Worm (Caenorhabditis elegans) whole organism, L1 larva: ENCODE results near the gene lin-39.

Experiments
- C16A3.4 ChIP-seq: fragments of 150-350 bp; optimal IDR thresholded peaks from 2 replicates; lab custom pipeline; 2014; ENCODE audit warnings: missing biosample characterization, missing genetic modification characterization
- C34B4.2 ChIP-seq: sonication (generic microtip); optimal IDR thresholded peaks from 2 replicates; lab custom pipeline; 2017; ENCODE audit warnings: mild to moderate bottlenecking, missing genetic modification characterization, missing compliant biosample characterization
- F16B12.6 ChIP-seq: fragments of 150-350 bp; optimal IDR thresholded peaks from 2 replicates; lab custom pipeline; 2014; ENCODE audit warnings: missing biosample characterization, missing genetic modification characterization
- ama-1 ChIP-seq: fragments of 150-350 bp; optimal IDR thresholded peaks from 2 replicates; lab custom pipeline; 2014
- ceh-8 ChIP-seq: fragments of 200-800 bp; sonication (Bioruptor generic); optimal IDR thresholded peaks from 2 replicates; lab custom pipeline; 2018; ENCODE audit warnings: mild to moderate bottlenecking, missing genetic modification characterization, moderate library complexity, missing compliant biosample characterization
- ceh-82 ChIP-seq, 3 experiments: fragments of 150-350 bp in 1 of 3; sonication (generic microtip) in 2 of 3; optimal IDR thresholded peaks; 2 replicates each; lab custom pipeline; 2014 to 2017; ENCODE audit warnings: missing biosample characterization in 3 of 3, missing genetic modification characterization in 3 of 3
- ceh-88 ChIP-seq: fragments of 200-800 bp; sonication (Bioruptor generic); IDR thresholded peaks from 2 replicates; pipeline ENCODE4 v1.3.6; 2022; ENCODE audit warnings: missing genetic modification characterization, missing compliant biosample characterization
- dpl-1 ChIP-seq, 3 experiments: fragments of 150-350 bp in 2 of 3; sonication (generic microtip) in 1 of 3; optimal IDR thresholded peaks; 2 replicates each; lab custom pipeline; 2014 to 2017; ENCODE audit warnings: missing biosample characterization in 3 of 3, missing genetic modification characterization in 3 of 3, missing genetic modification reagents in 3 of 3
- efl-3 ChIP-seq: fragments of 200-800 bp; sonication (Bioruptor generic); optimal IDR thresholded peaks from 2 replicates; lab custom pipeline; 2018; ENCODE audit warnings: mild to moderate bottlenecking, missing genetic modification characterization, missing compliant biosample characterization
- elt-2 ChIP-seq: sonication (generic microtip); optimal IDR thresholded peaks from 2 replicates; lab custom pipeline; 2016; ENCODE audit warnings: missing genetic modification characterization, mild to moderate bottlenecking, inconsistent platforms, missing compliant biosample characterization, missing genetic modification reagents
- elt-3 ChIP-seq, 6 experiments: fragments of 150-350 bp in 1 of 6; sonication (generic microtip); optimal IDR thresholded peaks; 2 replicates each; lab custom pipeline; 2017 to 2018; ENCODE audit warnings: missing biosample characterization in 6 of 6, missing genetic modification characterization in 6 of 6, inconsistent platforms in 1 of 6
- ets-5 ChIP-seq: fragments of 200-800 bp; sonication (Bioruptor generic); IDR thresholded peaks from 2 replicates; pipeline ENCODE4 v1.3.6; 2022; ENCODE audit warnings: missing genetic modification characterization, missing compliant biosample characterization
- grh-1 ChIP-seq: fragments of 200-800 bp; sonication (Bioruptor generic); IDR thresholded peaks from 2 replicates; pipeline ENCODE4 v1.3.6; 2022; ENCODE audit warnings: missing genetic modification reagents, missing genetic modification characterization, missing compliant biosample characterization
- hlh-17 ChIP-seq: fragments of 200-800 bp; sonication (Bioruptor generic); optimal IDR thresholded peaks from 2 replicates; lab custom pipeline; 2018; ENCODE audit warnings: missing genetic modification characterization, mild to moderate bottlenecking, missing compliant biosample characterization, moderate library complexity, borderline replicate concordance
- hlh-4 ChIP-seq: sonication (generic microtip); optimal IDR thresholded peaks from 2 replicates; lab custom pipeline; 2016; ENCODE audit warnings: mild to moderate bottlenecking, missing genetic modification characterization, missing compliant biosample characterization
- isw-1 ChIP-seq: fragments of 200-800 bp; sonication (Bioruptor generic); IDR thresholded peaks from 2 replicates; pipeline ENCODE4 v1.3.6; 2022; ENCODE audit warnings: missing genetic modification characterization, missing compliant biosample characterization
- lin-13 ChIP-seq: fragments of 150-350 bp; optimal IDR thresholded peaks from 2 replicates; lab custom pipeline; 2014; ENCODE audit warnings: missing biosample characterization, missing genetic modification reagents, missing genetic modification characterization
- lin-14 ChIP-seq: fragments of 200-800 bp; sonication (Bioruptor generic); optimal IDR thresholded peaks from 2 replicates; lab custom pipeline; 2018; ENCODE audit warnings: mild to moderate bottlenecking, missing genetic modification characterization, moderate library complexity, missing compliant biosample characterization
- lin-35 ChIP-seq, 2 experiments: fragments of 150-350 bp; optimal IDR thresholded peaks; 2 replicates each; lab custom pipeline; 2014; ENCODE audit warnings: missing biosample characterization in 2 of 2, missing genetic modification characterization in 2 of 2, missing genetic modification reagents in 2 of 2
- lin-39 ChIP-seq: fragments of 150-350 bp; optimal IDR thresholded peaks from 2 replicates; lab custom pipeline; 2014; ENCODE audit warnings: missing biosample characterization, missing genetic modification reagents, missing genetic modification characterization
- lir-3 ChIP-seq: sonication (generic microtip); optimal IDR thresholded peaks from 2 replicates; lab custom pipeline; 2016; ENCODE audit warnings: mild to moderate bottlenecking, missing genetic modification characterization, moderate library complexity, missing compliant biosample characterization; ENCODE audit not compliant: poor library complexity
- lsy-2 ChIP-seq, 2 experiments: fragments of 150-350 bp; optimal IDR thresholded peaks; 2 replicates each; lab custom pipeline; 2014; ENCODE audit warnings: missing biosample characterization in 2 of 2, missing genetic modification characterization in 2 of 2
- mef-2 ChIP-seq: fragments of 150-350 bp; optimal IDR thresholded peaks from 2 replicates; lab custom pipeline; 2014; ENCODE audit warnings: missing biosample characterization, missing genetic modification characterization
- nhr-11 ChIP-seq: fragments of 150-350 bp; optimal IDR thresholded peaks from 2 replicates; lab custom pipeline; 2014; ENCODE audit warnings: missing biosample characterization, missing genetic modification characterization
- nhr-20 ChIP-seq: sonication (generic microtip); optimal IDR thresholded peaks from 2 replicates; lab custom pipeline; 2016; ENCODE audit warnings: mild to moderate bottlenecking, missing genetic modification characterization, missing compliant biosample characterization
- nhr-237 ChIP-seq: fragments of 150-350 bp; optimal IDR thresholded peaks from 2 replicates; lab custom pipeline; 2014; ENCODE audit warnings: missing biosample characterization, missing genetic modification characterization
- nhr-28 ChIP-seq: fragments of 150-350 bp; optimal IDR thresholded peaks from 2 replicates; lab custom pipeline; 2014; ENCODE audit warnings: missing biosample characterization, missing genetic modification characterization
- nhr-71 ChIP-seq: sonication (generic microtip); optimal IDR thresholded peaks from 2 replicates; lab custom pipeline; 2016; ENCODE audit warnings: mild to moderate bottlenecking, missing genetic modification characterization, moderate library complexity, missing compliant biosample characterization
- nhr-76 ChIP-seq: sonication (generic microtip); optimal IDR thresholded peaks from 2 replicates; lab custom pipeline; 2017; ENCODE audit warnings: missing biosample characterization, missing genetic modification characterization
- nhr-77 ChIP-seq: fragments of 150-350 bp; optimal IDR thresholded peaks from 2 replicates; lab custom pipeline; 2014; ENCODE audit warnings: missing biosample characterization, missing genetic modification characterization
- nhr-84 ChIP-seq: sonication (generic microtip); optimal IDR thresholded peaks from 2 replicates; lab custom pipeline; 2017; ENCODE audit warnings: missing biosample characterization, missing genetic modification characterization
- nhr-85 ChIP-seq: sonication (generic microtip); peaks from one replicate; lab custom pipeline; 2016; ENCODE audit warnings: missing genetic modification characterization, inconsistent platforms, missing compliant biosample characterization
- nhr-90 ChIP-seq: sonication (generic microtip); optimal IDR thresholded peaks from 2 replicates; lab custom pipeline; 2016; ENCODE audit warnings: mild to moderate bottlenecking, missing genetic modification characterization, missing compliant biosample characterization; ENCODE audit not compliant: poor library complexity
- pag-3 ChIP-seq: sonication (generic microtip); optimal IDR thresholded peaks from 2 replicates; lab custom pipeline; 2017; ENCODE audit warnings: missing genetic modification characterization, mild to moderate bottlenecking, missing compliant biosample characterization, antibody characterized with exemption, borderline replicate concordance; ENCODE audit not compliant: insufficient read depth
- pax-3 ChIP-seq: fragments of 200-800 bp; sonication (Bioruptor generic); optimal IDR thresholded peaks from 2 replicates; lab custom pipeline; 2018; ENCODE audit warnings: mild to moderate bottlenecking, missing genetic modification characterization, moderate library complexity, missing compliant biosample characterization
- rnt-1 ChIP-seq: sonication (generic microtip); optimal IDR thresholded peaks from 2 replicates; lab custom pipeline; 2016; ENCODE audit warnings: mild to moderate bottlenecking, missing genetic modification characterization, moderate library complexity, missing compliant biosample characterization
- snpc-4 ChIP-seq: fragments of 150-350 bp; optimal IDR thresholded peaks from 2 replicates; lab custom pipeline; 2014; ENCODE audit warnings: missing biosample characterization, missing genetic modification characterization
- snu-23 ChIP-seq: sonication (generic microtip); optimal IDR thresholded peaks from 2 replicates; lab custom pipeline; 2016; ENCODE audit warnings: missing genetic modification characterization, missing compliant biosample characterization
- sptf-1 ChIP-seq: fragments of 150-350 bp; optimal IDR thresholded peaks from 2 replicates; lab custom pipeline; 2014; ENCODE audit warnings: missing biosample characterization, missing genetic modification characterization
- sup-37 ChIP-seq: fragments of 200-800 bp; sonication (Bioruptor generic); optimal IDR thresholded peaks from 2 replicates; lab custom pipeline; 2018; ENCODE audit warnings: mild to moderate bottlenecking, missing genetic modification characterization, missing compliant biosample characterization
- tlp-1 ChIP-seq: fragments of 150-350 bp; optimal IDR thresholded peaks from 2 replicates; lab custom pipeline; 2014; ENCODE audit warnings: missing biosample characterization, missing genetic modification characterization
- unc-130 ChIP-seq: fragments of 150-350 bp; optimal IDR thresholded peaks from 2 replicates; lab custom pipeline; 2017; ENCODE audit warnings: missing biosample characterization, missing genetic modification characterization, inconsistent platforms
- unc-30 ChIP-seq: sonication (generic microtip); optimal IDR thresholded peaks from 2 replicates; lab custom pipeline; 2017; ENCODE audit warnings: missing biosample characterization, missing genetic modification characterization
- unc-62 ChIP-seq: fragments of 150-350 bp; optimal IDR thresholded peaks from 2 replicates; lab custom pipeline; 2014; ENCODE audit warnings: missing biosample characterization, missing genetic modification reagents, missing genetic modification characterization
- unc-86 ChIP-seq: sonication (generic microtip); optimal IDR thresholded peaks from 2 replicates; lab custom pipeline; 2016; ENCODE audit warnings: missing genetic modification characterization, missing compliant biosample characterization
- unc-98 ChIP-seq: fragments of 200-800 bp; sonication (Bioruptor generic); IDR thresholded peaks from 2 replicates; pipeline ENCODE4 v1.3.6; 2022; ENCODE audit warnings: missing genetic modification characterization, missing compliant biosample characterization
- vab-15 ChIP-seq: sonication (generic microtip); optimal IDR thresholded peaks from 2 replicates; lab custom pipeline; 2017; ENCODE audit warnings: missing genotype, mild to moderate bottlenecking, missing genetic modification characterization, missing compliant biosample characterization
- zag-1 ChIP-seq: fragments of 150-350 bp; optimal IDR thresholded peaks from 2 replicates; lab custom pipeline; 2014; ENCODE audit warnings: missing biosample characterization, missing genetic modification characterization
- zip-4 ChIP-seq: fragments of 200-800 bp; sonication (Bioruptor generic); optimal IDR thresholded peaks from 2 replicates; lab custom pipeline; 2018; ENCODE audit warnings: mild to moderate bottlenecking, missing genetic modification characterization, moderate library complexity, missing compliant biosample characterization
- ztf-11 ChIP-seq, 2 experiments: sonication (generic microtip); optimal IDR thresholded peaks; 2 replicates each; lab custom pipeline; 2016 to 2017; ENCODE audit warnings: missing genetic modification characterization in 2 of 2, missing biosample characterization in 1 of 2, missing compliant biosample characterization in 1 of 2

Gene lin-39

DNA sequence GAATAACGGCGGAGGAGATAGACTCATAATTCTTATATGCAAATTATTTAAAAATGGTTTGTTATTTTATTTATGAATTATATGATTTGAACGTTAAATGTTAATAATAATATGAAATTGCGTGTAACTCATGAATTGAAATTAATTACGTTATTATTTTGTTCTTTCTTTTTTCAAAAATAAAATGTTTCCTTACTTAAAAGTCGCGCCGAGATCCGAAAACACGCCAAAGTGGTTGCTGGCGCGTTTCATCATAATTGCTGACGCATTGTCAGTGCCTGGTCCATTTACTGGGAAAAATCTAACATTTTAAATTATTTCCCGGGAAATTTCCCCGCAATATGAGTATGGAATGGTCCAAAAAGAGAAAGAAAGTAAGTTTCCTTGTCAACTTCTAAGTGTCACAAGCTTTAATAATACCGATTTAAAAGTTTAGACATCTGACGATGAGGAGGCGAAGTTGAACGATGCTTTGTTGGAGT is 37.0 kb downstream of the lin-39 start, which contains the start of the genes C07H6.9 and sap-140 (continued):
- TF ChIP-seq unc-62 (GFP tag; lab: Kevin White, UChicago) (no peak), zip-4 (GFP tag; lab: Kevin White, UChicago) (peak; percentile 35), ceh-82 (tag; optimal IDR thresholded peaks at IDR 0.05; lab: Kevin White, UChicago) (peak; percentile 77 to 90 (median 82)), F16B12.6 (peak; percentile 64)

DNA sequence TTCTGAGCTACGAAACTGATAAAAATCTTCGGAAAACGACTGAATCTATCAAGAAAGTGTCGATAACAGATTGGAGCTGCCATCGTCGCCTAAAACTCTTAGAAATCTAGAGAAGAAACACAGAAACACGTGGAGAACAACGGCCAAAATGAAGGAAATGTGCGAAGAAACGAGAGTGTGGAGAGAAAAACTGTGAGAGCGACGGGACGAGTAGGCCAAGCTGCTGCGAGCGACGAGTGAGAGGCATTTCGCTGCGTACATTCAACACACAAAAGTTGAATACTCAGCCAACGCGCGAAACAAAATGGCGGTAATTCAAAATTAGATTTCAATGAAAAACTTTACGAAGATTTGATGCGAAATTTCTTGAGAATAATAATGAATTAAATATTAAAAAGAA is 38.1 kb downstream of the lin-39 start:
- TF ChIP-seq ceh-88 (GFP tag; lab: Robert Waterston, UW) (peak; percentile 51; the same call in 1 of the 2 replicates), grh-1 (GFP tag; lab: Robert Waterston, UW) (peak; percentile 47; the same call in 1 of the 2 replicates), lir-3 (peak; percentile 70), pax-3 (peak; percentile 77), hlh-17 (GFP tag; lab: Kevin White, UChicago) (no peak), tlp-1 (tag; lab: Kevin White, UChicago) (no peak), dpl-1 (GFP tag; optimal IDR thresholded peaks at IDR 0.05; lab: Kevin White, UChicago) (peak; percentile 95 to 98 (median 96)), pag-3 (peak; percentile 3), lin-14 (GFP tag; lab: Kevin White, UChicago) (peak; percentile 95), unc-30 (no peak), sup-37 (GFP tag; lab: Kevin White, UChicago) (peak; percentile 62), nhr-11 (tag; lab: Kevin White, UChicago) (peak; percentile 63), ceh-82 (tag; optimal IDR thresholded peaks at IDR 0.05; lab: Kevin White, UChicago) (peak; percentile 71 to 86 (median 75)), ztf-11 (tag; optimal IDR thresholded peaks at IDR 0.05; lab: Kevin White, UChicago) (no peak), C16A3.4 (tag; lab: Kevin White, UChicago) (peak; percentile 85), isw-1 (peak; percentile 81), lin-39 (tag; lab: Kevin White, UChicago) (peak; percentile 73), nhr-85 (tag; lab: Kevin White, UChicago) (peak; percentile 88), nhr-77 (peak; percentile 79), ama-1 (no peak), nhr-20 (peak; percentile 86), lsy-2 (tag; optimal IDR thresholded peaks at IDR 0.05; lab: Kevin White, UChicago) (peak; percentile 89 to 90), elt-2 (peak; percentile 64), unc-86 (tag; lab: Kevin White, UChicago) (peak; percentile 73), lin-35 (GFP tag; optimal IDR thresholded peaks at IDR 0.05; lab: Kevin White, UChicago) (peak; percentile 98 to 99), nhr-237 (tag; lab: Kevin White, UChicago) (peak; percentile 48), unc-98 (GFP tag; lab: Robert Waterston, UW) (no peak), efl-3 (GFP tag; lab: Kevin White, UChicago) (no peak), zag-1 (tag; lab: Kevin White, UChicago) (no peak), nhr-84 (no peak), nhr-71 (tag; lab: Kevin White, UChicago) (peak; percentile 94), C34B4.2 (tag; lab: Kevin White, UChicago) (no peak), ceh-8 (GFP tag; lab: Kevin White, UChicago) (no peak), hlh-4 (tag; lab: Kevin White, UChicago) (no peak), unc-130 (tag; lab: Kevin White, UChicago) (peak; percentile 59), nhr-90 (peak; percentile 78), snpc-4 (tag; lab: Kevin White, UChicago) (peak; percentile 70), lin-13 (GFP tag; lab: Kevin White, UChicago) (peak; percentile 99), rnt-1 (peak; percentile 86), elt-3 (tag; optimal IDR thresholded peaks at IDR 0.05; lab: Kevin White, UChicago) (peak in 3 of 6 experiments; percentile 53 to 63 (median 56)), snu-23 (GFP tag; lab: Kevin White, UChicago) (peak; percentile 91), ets-5 (GFP tag; lab: Robert Waterston, UW) (no peak), sptf-1 (tag; lab: Kevin White, UChicago) (no peak), mef-2 (tag; lab: Kevin White, UChicago) (no peak), nhr-28 (tag; lab: Kevin White, UChicago) (no peak), nhr-76 (tag; lab: Kevin White, UChicago) (no peak), vab-15 (tag; lab: Kevin White, UChicago) (peak; percentile 21)
